Fruit fly (Drosophila melanogaster) whole organism, wandering third instar larva: ENCODE data around the gene CG8369.

ENCODE experiments used
- CrebA ChIP-seq: fragments of 200-800 bp; sonication (Bioruptor generic); optimal IDR thresholded peaks from 2 replicates; lab custom pipeline; 2016; ENCODE audit warnings: missing biosample characterization, mild to moderate bottlenecking, missing genetic modification characterization, borderline replicate concordance
- Dfd ChIP-seq: fragments of >200 bp; optimal IDR thresholded peaks from 2 replicates; lab custom pipeline; 2017; ENCODE audit warnings: missing biosample characterization, missing genetic modification characterization
- usp ChIP-seq: fragments of >200 bp; optimal IDR thresholded peaks from 2 replicates; lab custom pipeline; 2017; ENCODE audit warnings: missing biosample characterization, missing genetic modification characterization

DNA sequence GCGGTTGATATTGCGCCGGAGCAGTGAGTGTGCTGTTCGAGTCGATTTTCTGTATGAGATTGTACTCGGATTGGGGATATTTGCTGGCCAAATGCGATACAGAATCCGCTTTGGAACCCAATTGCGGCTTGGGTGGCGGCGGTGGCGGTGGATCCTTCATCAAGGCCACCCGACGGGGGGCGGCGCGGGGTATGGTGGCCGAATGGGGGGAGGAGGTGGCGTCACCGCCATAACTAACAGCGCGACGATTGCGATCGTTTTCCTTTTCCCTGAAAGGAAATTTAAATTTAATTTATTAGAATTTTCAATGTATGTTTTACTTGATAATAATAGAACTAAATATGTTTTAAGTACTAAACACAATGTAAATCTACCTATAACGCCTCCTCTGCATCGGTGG is 43.2 kb downstream of the CG8369 start:
- TF ChIP-seq usp (GFP tag; lab: Kevin White, UChicago) (no peak), Dfd (GFP tag; lab: Kevin White, UChicago) (peak; percentile 96), CrebA (GFP tag; lab: Kevin White, UChicago) (no peak)
